Fruit fly (Drosophila melanogaster) whole organism, embryonic: ENCODE data around the gene Men.

Experiments used
- B-H1 ChIP-seq: fragments of 200-800 bp; sonication (Bioruptor generic); IDR thresholded peaks from 3 replicates; pipeline ENCODE4 v1.3.6; 2022; ENCODE audit warnings: missing biosample characterization, missing genetic modification characterization
- BEAF-32 ChIP-seq: fragments of 200-800 bp; sonication (Bioruptor generic); optimal IDR thresholded peaks from 3 replicates; lab custom pipeline; 2017; ENCODE audit warnings: missing biosample characterization, missing genetic modification characterization, mild to moderate bottlenecking, moderate library complexity, missing genetic modification reagents
- CG10274 ChIP-seq: fragments of 200-800 bp; sonication (Bioruptor generic); optimal IDR thresholded peaks from 3 replicates; lab custom pipeline; 2017; ENCODE audit warnings: missing biosample characterization, mild to moderate bottlenecking, missing genetic modification characterization
- CG10431 ChIP-seq: fragments of 200-800 bp; sonication (Bioruptor generic); optimal IDR thresholded peaks from 3 replicates; lab custom pipeline; 2018; ENCODE audit warnings: missing biosample characterization, mild to moderate bottlenecking, missing genetic modification characterization
- CG11695 ChIP-seq: fragments of 200-800 bp; sonication (Bioruptor generic); IDR thresholded peaks from 3 replicates; pipeline ENCODE4 v1.3.6; 2022; ENCODE audit warnings: missing biosample characterization, missing genetic modification characterization
- CG12104 ChIP-seq: fragments of 200-800 bp; sonication (Bioruptor generic); optimal IDR thresholded peaks from 3 replicates; lab custom pipeline; 2016; ENCODE audit warnings: missing biosample characterization, missing genetic modification characterization
- CG12942 ChIP-seq: fragments of 200-800 bp; sonication (Bioruptor generic); optimal IDR thresholded peaks from 3 replicates; lab custom pipeline; 2016; ENCODE audit warnings: missing biosample characterization, missing genetic modification characterization
- CG1529 ChIP-seq: fragments of 200-800 bp; sonication (Bioruptor generic); optimal IDR thresholded peaks from 3 replicates; lab custom pipeline; 2018; ENCODE audit warnings: missing biosample characterization, missing genetic modification characterization
- CG1603 ChIP-seq: fragments of 200-800 bp; sonication (Bioruptor generic); optimal IDR thresholded peaks from 2 replicates; lab custom pipeline; 2019; ENCODE audit warnings: missing biosample characterization, mild to moderate bottlenecking, missing genetic modification characterization, moderate library complexity
- CG17328 ChIP-seq: fragments of 200-800 bp; sonication (Bioruptor generic); IDR thresholded peaks from 2 replicates; pipeline ENCODE4 v1.3.6; 2022; ENCODE audit warnings: missing biosample characterization, missing genetic modification characterization
- CG17361 ChIP-seq: fragments of 200-800 bp; sonication (Bioruptor generic); IDR thresholded peaks from 3 replicates; pipeline ENCODE4 v1.3.6; 2022; ENCODE audit warnings: missing biosample characterization, missing genetic modification characterization
- CG17829 ChIP-seq: fragments of 200-800 bp; optimal IDR thresholded peaks from 2 replicates; lab custom pipeline; 2019; ENCODE audit warnings: missing biosample characterization, mild to moderate bottlenecking, missing genetic modification characterization, moderate library complexity
- CG30020 ChIP-seq: fragments of 200-800 bp; optimal IDR thresholded peaks from 2 replicates; lab custom pipeline; 2019; ENCODE audit warnings: missing biosample characterization, mild to moderate bottlenecking, missing genetic modification characterization, moderate library complexity
- CG32772 ChIP-seq: fragments of 200-800 bp; sonication (Bioruptor generic); IDR thresholded peaks from 2 replicates; pipeline ENCODE4 v1.3.6; 2022; ENCODE audit warnings: missing biosample characterization, missing genetic modification characterization
- CG34422 ChIP-seq: fragments of 200-800 bp; sonication (Bioruptor generic); IDR thresholded peaks from 3 replicates; pipeline ENCODE4 v1.3.6; 2022; ENCODE audit warnings: missing biosample characterization, missing genetic modification characterization
- CG7745 ChIP-seq: fragments of 200-800 bp; sonication (Bioruptor generic); optimal IDR thresholded peaks from 2 replicates; lab custom pipeline; 2018; ENCODE audit warnings: missing biosample characterization, mild to moderate bottlenecking, missing genetic modification characterization, moderate library complexity
- CTCF ChIP-seq: fragments of 200-800 bp; sonication (Bioruptor generic); optimal IDR thresholded peaks from 2 replicates; lab custom pipeline; 2017; ENCODE audit warnings: missing biosample characterization, mild to moderate bottlenecking, missing genetic modification characterization, moderate library complexity
- Camta ChIP-seq: fragments of 200-800 bp; sonication (Bioruptor generic); optimal IDR thresholded peaks from 2 replicates; lab custom pipeline; 2016; ENCODE audit warnings: missing biosample characterization, missing genetic modification characterization
- D19A ChIP-seq: fragments of 200-800 bp; optimal IDR thresholded peaks from 3 replicates; lab custom pipeline; 2019; ENCODE audit warnings: missing biosample characterization, mild to moderate bottlenecking, missing genetic modification characterization, moderate library complexity
- Doc3 ChIP-seq: fragments of 200-800 bp; sonication (Bioruptor generic); IDR thresholded peaks from 3 replicates; pipeline ENCODE4 v1.3.6; 2022; ENCODE audit warnings: missing biosample characterization, missing genetic modification characterization; ENCODE audit not compliant: partially characterized antibody
- Ets97D ChIP-seq: fragments of 200-800 bp; sonication (Bioruptor generic); optimal IDR thresholded peaks from 3 replicates; lab custom pipeline; 2016; ENCODE audit warnings: missing biosample characterization, missing genetic modification characterization
- Hand ChIP-seq: fragments of 200-800 bp; sonication (Bioruptor generic); optimal IDR thresholded peaks from 2 replicates; lab custom pipeline; 2017; ENCODE audit warnings: mild to moderate bottlenecking, missing biosample characterization, missing genetic modification reagents, missing genetic modification characterization
- Mad ChIP-seq: fragments of 200-800 bp; sonication (Bioruptor generic); optimal IDR thresholded peaks from 2 replicates; lab custom pipeline; 2016; ENCODE audit warnings: missing biosample characterization, missing genetic modification characterization
- Neu2 ChIP-seq: fragments of 200-800 bp; sonication (Bioruptor generic); optimal IDR thresholded peaks from 3 replicates; lab custom pipeline; 2016; ENCODE audit warnings: missing biosample characterization, missing genetic modification characterization, borderline replicate concordance
- Oaz ChIP-seq: fragments of 200-800 bp; sonication (Bioruptor generic); IDR thresholded peaks from 2 replicates; pipeline ENCODE4 v1.3.6; 2022; ENCODE audit warnings: missing biosample characterization, missing genetic modification characterization
- Ptx1 ChIP-seq: fragments of 200-800 bp; sonication (Bioruptor generic); IDR thresholded peaks from 2 replicates; pipeline ENCODE4 v1.3.6; 2022; ENCODE audit warnings: missing biosample characterization, missing genetic modification characterization
- Rx ChIP-seq: fragments of 200-800 bp; sonication (Bioruptor generic); IDR thresholded peaks from 2 replicates; pipeline ENCODE4 v1.3.6; 2022; ENCODE audit warnings: missing biosample characterization, missing genetic modification characterization
- Tbp ChIP-seq: fragments of >200 bp; optimal IDR thresholded peaks from 2 replicates; lab custom pipeline; 2018; ENCODE audit warnings: missing biosample characterization, missing genetic modification characterization
- Xbp1 ChIP-seq: fragments of 200-800 bp; sonication (Bioruptor generic); optimal IDR thresholded peaks from 3 replicates; lab custom pipeline; 2016; ENCODE audit warnings: missing biosample characterization, mild to moderate bottlenecking, missing genetic modification characterization
- az2 ChIP-seq: fragments of 200-800 bp; sonication (Bioruptor generic); optimal IDR thresholded peaks from 3 replicates; lab custom pipeline; 2016; ENCODE audit warnings: missing biosample characterization, missing genetic modification characterization
- bsh ChIP-seq, 2 experiments: fragments of 200-800 bp; sonication (Bioruptor generic); optimal IDR thresholded peaks; 2 replicates each; lab custom pipeline; 2017 to 2018; ENCODE audit warnings: mild to moderate bottlenecking in 2 of 2, missing biosample characterization in 2 of 2, missing genetic modification characterization in 2 of 2, moderate library complexity in 1 of 2
- chif ChIP-seq, 2 experiments: fragments of 200-800 bp; sonication (Bioruptor generic); optimal IDR thresholded peaks; 3 replicates each; lab custom pipeline; 2016; ENCODE audit warnings: missing biosample characterization in 2 of 2, missing genetic modification characterization in 2 of 2
- gcm ChIP-seq: fragments of 200-800 bp; sonication (Bioruptor generic); optimal IDR thresholded peaks from 2 replicates; lab custom pipeline; 2019; ENCODE audit warnings: missing biosample characterization, mild to moderate bottlenecking, missing genetic modification characterization, moderate library complexity
- grau ChIP-seq: fragments of 200-800 bp; optimal IDR thresholded peaks from 3 replicates; lab custom pipeline; 2019; ENCODE audit warnings: missing biosample characterization, mild to moderate bottlenecking, missing genetic modification characterization, moderate library complexity
- insv ChIP-seq, 2 experiments: fragments of 200-800 bp; sonication (Bioruptor generic); optimal IDR thresholded peaks; 3 replicates each; lab custom pipeline; 2016 to 2018; ENCODE audit warnings: missing biosample characterization in 2 of 2, missing genetic modification characterization in 2 of 2
- org-1 ChIP-seq: fragments of 200-800 bp; sonication (Bioruptor generic); optimal IDR thresholded peaks from 2 replicates; lab custom pipeline; 2017; ENCODE audit warnings: missing biosample characterization, missing genetic modification characterization
- pzg ChIP-seq: fragments of 200-800 bp; sonication (Bioruptor generic); optimal IDR thresholded peaks from 3 replicates; lab custom pipeline; 2018; ENCODE audit warnings: missing biosample characterization, mild to moderate bottlenecking, missing genetic modification characterization, moderate library complexity
- row ChIP-seq: fragments of 200-800 bp; sonication (Bioruptor generic); IDR thresholded peaks from 3 replicates; pipeline ENCODE4 v1.3.6; 2022; ENCODE audit warnings: missing biosample characterization, missing genetic modification characterization
- sc ChIP-seq, 3 experiments: fragments of >200 bp in 2 of 3; fragments of 200-800 bp in 1 of 3; sonication (Bioruptor generic) in 1 of 3; optimal IDR thresholded peaks; 2 replicates in 2 of 3; 3 replicates in 1 of 3; lab custom pipeline; 2017; ENCODE audit warnings: mild to moderate bottlenecking in 1 of 3, missing biosample characterization in 1 of 3, missing genetic modification characterization in 1 of 3, missing genetic modification reagents in 1 of 3
- sens ChIP-seq: fragments of 200-800 bp; sonication (Bioruptor generic); peaks from one replicate; lab custom pipeline; 2016; ENCODE audit warnings: missing biosample characterization, missing genetic modification characterization
- sisA ChIP-seq: fragments of 200-800 bp; sonication (Bioruptor generic); IDR thresholded peaks from 2 replicates; pipeline ENCODE4 v1.3.6; 2022; ENCODE audit warnings: missing biosample characterization, missing genetic modification characterization
- stc ChIP-seq: fragments of 200-800 bp; sonication (Bioruptor generic); IDR thresholded peaks from 2 replicates; pipeline ENCODE4 v1.3.6; 2022; ENCODE audit warnings: missing biosample characterization, missing genetic modification characterization
- tio ChIP-seq: fragments of 200-800 bp; sonication (Bioruptor generic); optimal IDR thresholded peaks from 2 replicates; lab custom pipeline; 2017; ENCODE audit warnings: missing biosample characterization, missing genetic modification characterization, inconsistent platforms
- trem ChIP-seq: fragments of 200-800 bp; optimal IDR thresholded peaks from 3 replicates; lab custom pipeline; 2019; ENCODE audit warnings: missing biosample characterization, mild to moderate bottlenecking, missing genetic modification characterization, moderate library complexity
- usp ChIP-seq: fragments of >200 bp; optimal IDR thresholded peaks from 2 replicates; lab custom pipeline; 2017; ENCODE audit warnings: missing biosample characterization, missing genetic modification characterization
- wdn ChIP-seq: fragments of 200-800 bp; sonication (Bioruptor generic); IDR thresholded peaks from 2 replicates; pipeline ENCODE4 v1.3.6; 2022; ENCODE audit warnings: missing biosample characterization, missing genetic modification characterization

Men gene

dm6 chr3R:12717588-12718535 lies 4.4 kb downstream of the Men start (continued):
- TF ChIP-seq Mad (GFP tag; lab: Kevin White, UChicago) (no peak), CG32772 (GFP tag; lab: Robert Waterston, UW) (peak; percentile 45; the same call in 1 of the 2 replicates), bsh (GFP tag; optimal IDR thresholded peaks at IDR 0.05; lab: Kevin White, UChicago) (peak in 1 of 2 experiments; percentile 45), gcm (GFP tag; lab: Kevin White, UChicago) (peak; percentile 27), stc (GFP tag; lab: Robert Waterston, UW) (peak; percentile 58; the same call in 1 of the 2 replicates), Doc3 (GFP tag; lab: Robert Waterston, UW) (no peak), Rx (peak; percentile 46; the same call in 1 of the 2 replicates), Camta (peak; percentile 15), row (peak; percentile 82), D19A (no peak), chif (GFP tag; optimal IDR thresholded peaks at IDR 0.05; lab: Kevin White, UChicago) (peak; percentile 21 to 41), sisA (GFP tag; lab: Robert Waterston, UW) (peak; percentile 67), sens (peak; percentile 92), CG10431 (GFP tag; lab: Kevin White, UChicago) (no peak), BEAF-32 (GFP tag; lab: Kevin White, UChicago) (no peak), CG17361 (GFP tag; lab: Robert Waterston, UW) (no peak; the same call in 1 of the 3 replicates), grau (tag; lab: Kevin White, UChicago) (peak; percentile 39), Xbp1 (peak; percentile 49), wdn (GFP tag; lab: Robert Waterston, UW) (peak; percentile 68; the same call in 1 of the 2 replicates), pzg (GFP tag; lab: Kevin White, UChicago) (no peak), Tbp (GFP tag; lab: Kevin White, UChicago) (no peak), CTCF (GFP tag; lab: Kevin White, UChicago) (no peak), usp (no peak), Oaz (peak; percentile 56), insv (GFP tag; optimal IDR thresholded peaks at IDR 0.05; lab: Kevin White, UChicago) (no peak), CG17328 (peak; percentile 67), CG34422 (peak; percentile 37; the same call in 1 of the 3 replicates), CG30020 (tag; lab: Kevin White, UChicago) (no peak), Ptx1 (GFP tag; lab: Robert Waterston, UW) (peak; percentile 72; the same call in 1 of the 2 replicates), CG12104 (GFP tag; lab: Kevin White, UChicago) (no peak), Ets97D (GFP tag; lab: Kevin White, UChicago) (no peak), CG7745 (tag; lab: Kevin White, UChicago) (no peak), B-H1 (peak; percentile 39; the same call in 2 of the 3 replicates), Hand (GFP tag; lab: Kevin White, UChicago) (peak; percentile 54), CG11695 (GFP tag; lab: Robert Waterston, UW) (peak; percentile 52; the same call in 1 of the 3 replicates), Neu2 (no peak), trem (tag; lab: Kevin White, UChicago) (no peak), tio (GFP tag; lab: Kevin White, UChicago) (peak; percentile 22), CG1603 (tag; lab: Kevin White, UChicago) (no peak), org-1 (GFP tag; lab: Kevin White, UChicago) (peak; percentile 9), CG12942 (GFP tag; lab: Kevin White, UChicago) (no peak), az2 (GFP tag; lab: Kevin White, UChicago) (peak; percentile 20), CG10274 (GFP tag; lab: Kevin White, UChicago) (no peak), CG1529 (peak; percentile 13), CG17829 (no peak), sc (optimal IDR thresholded peaks at IDR 0.05; lab: Kevin White, UChicago) (no peak), sc (GFP tag; optimal IDR thresholded peaks at IDR 0.05; lab: Kevin White, UChicago) (peak; percentile 26)
